Worm (Caenorhabditis elegans) whole organism, young adult: ENCODE measurements around the gene sgca-1.

Source experiments
- B0035.1 ChIP-seq: sonication (generic microtip); optimal IDR thresholded peaks from 2 replicates; lab custom pipeline; 2016; ENCODE audit warnings: missing genetic modification characterization, mild to moderate bottlenecking, missing compliant biosample characterization, missing genotype, missing genetic modification reagents
- B0336.3 ChIP-seq: fragments of 200-800 bp; sonication (Bioruptor generic); IDR thresholded peaks from 2 replicates; pipeline ENCODE4 v1.3.6; 2022; ENCODE audit warnings: missing genetic modification characterization, missing compliant biosample characterization
- C06A6.2 ChIP-seq: fragments of 200-800 bp; sonication (Bioruptor generic); conservative IDR thresholded peaks from 2 replicates; pipeline ENCODE4 v1.3.6; 2022; ENCODE audit warnings: missing genetic modification characterization, missing compliant biosample characterization
- F23B12.7 ChIP-seq: sonication (generic microtip); optimal IDR thresholded peaks from 2 replicates; lab custom pipeline; 2017; ENCODE audit warnings: missing genetic modification characterization, mild to moderate bottlenecking, missing compliant biosample characterization, antibody characterized with exemption, moderate library complexity; ENCODE audit not compliant: insufficient read depth
- F37B4.10 ChIP-seq: fragments of 200-800 bp; sonication (Bioruptor generic); IDR thresholded peaks from 2 replicates; pipeline ENCODE4 v1.3.6; 2022; ENCODE audit warnings: missing genetic modification characterization, missing compliant biosample characterization
- F39B2.1 ChIP-seq: fragments of 200-800 bp; sonication (Bioruptor generic); IDR thresholded peaks from 2 replicates; pipeline ENCODE4 v1.3.6; 2022; ENCODE audit warnings: missing genetic modification reagents, missing genetic modification characterization, missing compliant biosample characterization
- F49E8.2 ChIP-seq: sonication (generic microtip); optimal IDR thresholded peaks from 3 replicates; lab custom pipeline; 2017; ENCODE audit warnings: missing genetic modification characterization, mild to moderate bottlenecking, missing compliant biosample characterization, antibody characterized with exemption, moderate library complexity; ENCODE audit not compliant: insufficient read depth
- F52B5.7 ChIP-seq: sonication (generic microtip); optimal IDR thresholded peaks from 2 replicates; lab custom pipeline; 2016; ENCODE audit warnings: mild to moderate bottlenecking, missing genetic modification characterization, missing compliant biosample characterization
- F57A8.1 ChIP-seq: fragments of 200-800 bp; sonication (Bioruptor generic); optimal IDR thresholded peaks from 2 replicates; lab custom pipeline; 2018; ENCODE audit warnings: mild to moderate bottlenecking, missing genetic modification characterization, moderate library complexity, missing compliant biosample characterization
- K11D2.4 ChIP-seq: fragments of 200-800 bp; sonication (Bioruptor generic); IDR thresholded peaks from 2 replicates; pipeline ENCODE4 v1.3.6; 2022; ENCODE audit warnings: missing genetic modification reagents, missing genetic modification characterization, missing compliant biosample characterization
- T26A5.8 ChIP-seq: sonication (generic microtip); optimal IDR thresholded peaks from 2 replicates; lab custom pipeline; 2016; ENCODE audit warnings: missing genetic modification characterization, missing compliant biosample characterization
- Y53G8AR.9 ChIP-seq: fragments of 200-800 bp; sonication (Bioruptor generic); conservative IDR thresholded peaks from 2 replicates; pipeline ENCODE4 v1.3.6; 2022; ENCODE audit warnings: missing genetic modification reagents, missing genetic modification characterization, missing compliant biosample characterization
- Y56A3A.18 ChIP-seq: fragments of 200-800 bp; sonication (Bioruptor generic); IDR thresholded peaks from 2 replicates; pipeline ENCODE4 v1.3.6; 2022; ENCODE audit warnings: missing genetic modification reagents, missing genetic modification characterization, missing compliant biosample characterization
- Y67H2A.10 ChIP-seq: fragments of 200-800 bp; sonication (Bioruptor generic); conservative IDR thresholded peaks from 2 replicates; pipeline ENCODE4 v1.3.6; 2022; ENCODE audit warnings: missing genetic modification reagents, missing genetic modification characterization, missing compliant biosample characterization
- ZK185.1 ChIP-seq: sonication (generic microtip); optimal IDR thresholded peaks from 2 replicates; lab custom pipeline; 2016; ENCODE audit warnings: mild to moderate bottlenecking, missing genetic modification characterization, missing compliant biosample characterization; ENCODE audit not compliant: poor library complexity, severe bottlenecking
- aptf-3 ChIP-seq: fragments of 200-800 bp; sonication (Bioruptor generic); IDR thresholded peaks from 2 replicates; pipeline ENCODE4 v1.3.6; 2022; ENCODE audit warnings: missing genetic modification characterization, missing compliant biosample characterization
- athp-1 ChIP-seq: sonication (generic microtip); optimal IDR thresholded peaks from 2 replicates; lab custom pipeline; 2017; ENCODE audit warnings: mild to moderate bottlenecking, missing genetic modification characterization, missing compliant biosample characterization
- attf-6 ChIP-seq: fragments of 200-800 bp; sonication (Bioruptor generic); IDR thresholded peaks from 2 replicates; pipeline ENCODE4 v1.3.6; 2022; ENCODE audit warnings: missing genetic modification reagents, missing genetic modification characterization, missing compliant biosample characterization
- cebp-2 ChIP-seq: fragments of 200-800 bp; sonication (Bioruptor generic); IDR thresholded peaks from 2 replicates; pipeline ENCODE4 v1.3.6; 2022; ENCODE audit warnings: missing genetic modification characterization, missing compliant biosample characterization
- ceh-40 ChIP-seq: fragments of 200-800 bp; sonication (Bioruptor generic); IDR thresholded peaks from 2 replicates; pipeline ENCODE4 v1.3.6; 2022; ENCODE audit warnings: missing genetic modification characterization, missing compliant biosample characterization
- dox-1 ChIP-seq: fragments of 200-800 bp; sonication (Bioruptor generic); IDR thresholded peaks from 2 replicates; pipeline ENCODE4 v1.3.6; 2022; ENCODE audit warnings: missing genetic modification reagents, missing genetic modification characterization, missing compliant biosample characterization
- efl-1 ChIP-seq: fragments of 150-350 bp; optimal IDR thresholded peaks from 2 replicates; lab custom pipeline; 2014; ENCODE audit warnings: missing biosample characterization, missing genetic modification reagents, missing genetic modification characterization
- egl-18 ChIP-seq: fragments of 200-800 bp; sonication (Bioruptor generic); IDR thresholded peaks from 2 replicates; pipeline ENCODE4 v1.3.6; 2022; ENCODE audit warnings: missing genetic modification reagents, missing genetic modification characterization, missing compliant biosample characterization
- egrh-3 ChIP-seq: fragments of 200-800 bp; sonication (Bioruptor generic); IDR thresholded peaks from 2 replicates; pipeline ENCODE4 v1.3.6; 2022; ENCODE audit warnings: missing genetic modification reagents, missing genetic modification characterization, missing compliant biosample characterization
- ets-4 ChIP-seq: fragments of 200-800 bp; sonication (Bioruptor generic); optimal IDR thresholded peaks from 2 replicates; lab custom pipeline; 2018; ENCODE audit warnings: mild to moderate bottlenecking, missing genetic modification characterization, missing compliant biosample characterization
- fkh-3 ChIP-seq: sonication (generic microtip); optimal IDR thresholded peaks from 2 replicates; lab custom pipeline; 2016; ENCODE audit warnings: mild to moderate bottlenecking, missing genetic modification characterization, missing compliant biosample characterization
- hlh-26 ChIP-seq: fragments of 200-800 bp; sonication (Bioruptor generic); conservative IDR thresholded peaks from 2 replicates; pipeline ENCODE4 v1.3.6; 2022; ENCODE audit warnings: missing genetic modification reagents, missing genetic modification characterization, missing compliant biosample characterization
- lin-26 ChIP-seq: fragments of 200-800 bp; sonication (Bioruptor generic); IDR thresholded peaks from 2 replicates; pipeline ENCODE4 v1.3.6; 2022; ENCODE audit warnings: missing genetic modification reagents, missing genetic modification characterization, missing compliant biosample characterization
- lin-40 ChIP-seq: sonication (generic microtip); optimal IDR thresholded peaks from 2 replicates; lab custom pipeline; 2016; ENCODE audit warnings: missing genetic modification characterization, mild to moderate bottlenecking, missing compliant biosample characterization, missing genotype, missing genetic modification reagents
- lsl-1 ChIP-seq: fragments of 200-800 bp; sonication (Bioruptor generic); optimal IDR thresholded peaks from 2 replicates; lab custom pipeline; 2018; ENCODE audit warnings: mild to moderate bottlenecking, missing genetic modification characterization, moderate library complexity, missing compliant biosample characterization
- lsy-27 ChIP-seq: sonication (generic microtip); optimal IDR thresholded peaks from 2 replicates; lab custom pipeline; 2017; ENCODE audit warnings: missing genetic modification characterization, mild to moderate bottlenecking, missing compliant biosample characterization, antibody characterized with exemption, missing genotype, borderline replicate concordance; ENCODE audit not compliant: insufficient read depth
- mel-28 ChIP-seq: sonication (generic microtip); optimal IDR thresholded peaks from 2 replicates; lab custom pipeline; 2016; ENCODE audit warnings: borderline replicate concordance, mild to moderate bottlenecking, missing genetic modification characterization, missing compliant biosample characterization
- mxl-1 ChIP-seq: sonication (generic microtip); optimal IDR thresholded peaks from 2 replicates; lab custom pipeline; 2016; ENCODE audit warnings: missing genetic modification characterization, missing compliant biosample characterization
- nfya-1 ChIP-seq: sonication (generic microtip); optimal IDR thresholded peaks from 2 replicates; lab custom pipeline; 2017; ENCODE audit warnings: antibody characterized with exemption, missing compliant biosample characterization, missing genetic modification characterization, borderline replicate concordance; ENCODE audit not compliant: insufficient read depth
- nfyb-1 ChIP-seq: fragments of 200-800 bp; sonication (Bioruptor generic); IDR thresholded peaks from 2 replicates; pipeline ENCODE4 v1.3.6; 2022; ENCODE audit warnings: missing genetic modification reagents, missing genetic modification characterization, missing compliant biosample characterization
- nhr-90 ChIP-seq: sonication (generic microtip); optimal IDR thresholded peaks from 2 replicates; lab custom pipeline; 2016; ENCODE audit warnings: missing genotype, mild to moderate bottlenecking, missing genetic modification characterization, missing compliant biosample characterization
- pbrm-1 ChIP-seq: fragments of 200-800 bp; sonication (Bioruptor generic); IDR thresholded peaks from 2 replicates; pipeline ENCODE4 v1.3.6; 2022; ENCODE audit warnings: missing genetic modification reagents, missing genetic modification characterization, missing compliant biosample characterization
- sdz-38 ChIP-seq: sonication (generic microtip); optimal IDR thresholded peaks from 2 replicates; lab custom pipeline; 2016; ENCODE audit warnings: missing genotype, missing genetic modification characterization, missing compliant biosample characterization
- sea-2 ChIP-seq: fragments of 200-800 bp; sonication (Bioruptor generic); IDR thresholded peaks from 2 replicates; pipeline ENCODE4 v1.3.6; 2022; ENCODE audit warnings: missing genetic modification characterization, missing compliant biosample characterization
- snpc-1.1 ChIP-seq: sonication (generic microtip); optimal IDR thresholded peaks from 2 replicates; lab custom pipeline; 2017; ENCODE audit warnings: missing genetic modification characterization, mild to moderate bottlenecking, missing compliant biosample characterization, antibody characterized with exemption, moderate library complexity, missing genotype, missing genetic modification reagents; ENCODE audit not compliant: insufficient read depth
- snpc-4 ChIP-seq, 5 experiments: fragments of 150-350 bp in 1 of 5; sonication (generic microtip) in 4 of 5; optimal IDR thresholded peaks; 2 replicates each; lab custom pipeline; 2014 to 2018; ENCODE audit warnings: missing genetic modification characterization in 5 of 5, missing biosample characterization in 3 of 5, antibody characterized with exemption in 2 of 5, mild to moderate bottlenecking in 2 of 5, missing compliant biosample characterization in 2 of 5, missing genotype in 2 of 5, moderate library complexity in 2 of 5, missing genetic modification reagents in 1 of 5
- tbp1 ChIP-seq: fragments of 200-800 bp; sonication (Bioruptor generic); optimal IDR thresholded peaks from 2 replicates; lab custom pipeline; 2018; ENCODE audit warnings: mild to moderate bottlenecking, missing genetic modification characterization, missing compliant biosample characterization
- unc-62 ChIP-seq: fragments of 150-350 bp; optimal IDR thresholded peaks from 2 replicates; lab custom pipeline; 2014; ENCODE audit warnings: missing biosample characterization, missing genetic modification reagents, missing genetic modification characterization
- xnd-1 ChIP-seq: sonication (generic microtip); optimal IDR thresholded peaks from 2 replicates; lab custom pipeline; 2016; ENCODE audit warnings: missing genotype, missing genetic modification reagents, missing genetic modification characterization, missing compliant biosample characterization
- zim-3 ChIP-seq: sonication (generic microtip); optimal IDR thresholded peaks from 2 replicates; lab custom pipeline; 2017; ENCODE audit warnings: mild to moderate bottlenecking, missing genetic modification characterization, moderate library complexity, missing compliant biosample characterization
- ztf-26 ChIP-seq: sonication (generic microtip); optimal IDR thresholded peaks from 2 replicates; lab custom pipeline; 2017; ENCODE audit warnings: missing genetic modification characterization, missing compliant biosample characterization
- ztf-6 ChIP-seq: fragments of 200-800 bp; sonication (Bioruptor generic); IDR thresholded peaks from 2 replicates; pipeline ENCODE4 v1.3.6; 2022; ENCODE audit warnings: missing genetic modification reagents, missing genetic modification characterization, missing compliant biosample characterization

The sgca-1 gene

ce11 chrX:6737329-6738008 lies 51.9 kb downstream of the sgca-1 start (continued):
- TF ChIP-seq T26A5.8 (tag; lab: Kevin White, UChicago) (no peak), ztf-26 (peak; percentile 88), F37B4.10 (GFP tag; lab: Robert Waterston, UW) (no peak), efl-1 (GFP tag; lab: Kevin White, UChicago) (no peak), nfyb-1 (GFP tag; lab: Robert Waterston, UW) (peak; percentile 49; the same call in 1 of the 2 replicates), F52B5.7 (tag; lab: Kevin White, UChicago) (no peak), ZK185.1 (tag; lab: Kevin White, UChicago) (peak; percentile 62), K11D2.4 (GFP tag; lab: Robert Waterston, UW) (peak; percentile 90; the same call in 1 of the 2 replicates), snpc-1.1 (tag; lab: Kevin White, UChicago) (no peak), zim-3 (no peak), nhr-90 (tag; lab: Kevin White, UChicago) (peak; percentile 33), Y53G8AR.9 (GFP tag; lab: Robert Waterston, UW) (no peak), egrh-3 (GFP tag; lab: Robert Waterston, UW) (no peak), dox-1 (peak; percentile 81), Y67H2A.10 (GFP tag; lab: Robert Waterston, UW) (no peak), tbp1 (GFP tag; lab: Kevin White, UChicago) (peak; percentile 57), snpc-4 (GFP tag; optimal IDR thresholded peaks at IDR 0.05; lab: Kevin White, UChicago) (no peak), snpc-4 (tag; optimal IDR thresholded peaks at IDR 0.05; lab: Kevin White, UChicago) (peak in 3 of 4 experiments; percentile 37 to 47 (median 38)), sdz-38 (no peak), ceh-40 (GFP tag; lab: Robert Waterston, UW) (no peak), sea-2 (GFP tag; lab: Robert Waterston, UW) (no peak), lin-40 (tag; lab: Kevin White, UChicago) (peak; percentile 92), lsl-1 (GFP tag; lab: Kevin White, UChicago) (no peak), lsy-27 (tag; lab: Kevin White, UChicago) (no peak), xnd-1 (no peak), athp-1 (tag; lab: Kevin White, UChicago) (no peak), F39B2.1 (GFP tag; lab: Robert Waterston, UW) (no peak), ztf-6 (GFP tag; lab: Robert Waterston, UW) (no peak), hlh-26 (GFP tag; lab: Robert Waterston, UW) (no peak), F23B12.7 (tag; lab: Kevin White, UChicago) (no peak), B0336.3 (GFP tag; lab: Robert Waterston, UW) (peak; percentile 82), mel-28 (no peak), aptf-3 (GFP tag; lab: Robert Waterston, UW) (no peak), attf-6 (GFP tag; lab: Robert Waterston, UW) (no peak), pbrm-1 (no peak), C06A6.2 (GFP tag; lab: Robert Waterston, UW) (peak; percentile 87), mxl-1 (peak; percentile 62), ets-4 (GFP tag; lab: Kevin White, UChicago) (no peak), Y56A3A.18 (GFP tag; lab: Robert Waterston, UW) (no peak), nfya-1 (tag; lab: Kevin White, UChicago) (no peak), B0035.1 (no peak), egl-18 (GFP tag; lab: Robert Waterston, UW) (no peak), F49E8.2 (tag; lab: Kevin White, UChicago) (no peak), unc-62 (GFP tag; lab: Kevin White, UChicago) (peak; percentile 57), cebp-2 (no peak), lin-26 (no peak), fkh-3 (no peak), F57A8.1 (no peak)
